Worm (Caenorhabditis elegans) whole organism, L1 larva: Measurements from ENCODE around the gene lex-1.

Experiments
- C04F5.9 ChIP-seq: sonication (generic microtip); optimal IDR thresholded peaks from 2 replicates; lab custom pipeline; 2016; ENCODE audit warnings: missing genetic modification characterization, missing compliant biosample characterization
- C16A3.4 ChIP-seq: fragments of 150-350 bp; optimal IDR thresholded peaks from 2 replicates; lab custom pipeline; 2014; ENCODE audit warnings: missing biosample characterization, missing genetic modification characterization
- C34B4.2 ChIP-seq: sonication (generic microtip); optimal IDR thresholded peaks from 2 replicates; lab custom pipeline; 2017; ENCODE audit warnings: mild to moderate bottlenecking, missing genetic modification characterization, missing compliant biosample characterization
- F16B12.6 ChIP-seq: fragments of 150-350 bp; optimal IDR thresholded peaks from 2 replicates; lab custom pipeline; 2014; ENCODE audit warnings: missing biosample characterization, missing genetic modification characterization
- blmp-1 ChIP-seq: fragments of 150-350 bp; optimal IDR thresholded peaks from 2 replicates; lab custom pipeline; 2014; ENCODE audit warnings: missing biosample characterization, missing genetic modification characterization
- ceh-63 ChIP-seq: fragments of 200-800 bp; sonication (Bioruptor generic); optimal IDR thresholded peaks from 2 replicates; lab custom pipeline; 2018; ENCODE audit warnings: mild to moderate bottlenecking, missing genetic modification characterization, missing compliant biosample characterization
- ceh-82 ChIP-seq, 3 experiments: fragments of 150-350 bp in 1 of 3; sonication (generic microtip) in 2 of 3; optimal IDR thresholded peaks; 2 replicates each; lab custom pipeline; 2014 to 2017; ENCODE audit warnings: missing biosample characterization in 3 of 3, missing genetic modification characterization in 3 of 3
- ceh-88 ChIP-seq: fragments of 200-800 bp; sonication (Bioruptor generic); IDR thresholded peaks from 2 replicates; pipeline ENCODE4 v1.3.6; 2022; ENCODE audit warnings: missing genetic modification characterization, missing compliant biosample characterization
- ces-1 ChIP-seq: fragments of 150-350 bp; optimal IDR thresholded peaks from 2 replicates; lab custom pipeline; 2014; ENCODE audit warnings: missing biosample characterization, missing genetic modification reagents, missing genetic modification characterization
- dpl-1 ChIP-seq, 3 experiments: fragments of 150-350 bp in 2 of 3; sonication (generic microtip) in 1 of 3; optimal IDR thresholded peaks; 2 replicates each; lab custom pipeline; 2014 to 2017; ENCODE audit warnings: missing biosample characterization in 3 of 3, missing genetic modification characterization in 3 of 3, missing genetic modification reagents in 3 of 3
- dsc-1 ChIP-seq: sonication (generic microtip); optimal IDR thresholded peaks from 2 replicates; lab custom pipeline; 2016; ENCODE audit warnings: mild to moderate bottlenecking, missing genetic modification characterization, missing compliant biosample characterization
- efl-1 ChIP-seq, 4 experiments: fragments of 150-350 bp; optimal IDR thresholded peaks in 3 of 4; peaks in 1 of 4; 1 replicate in 1 of 4; 2 replicates in 3 of 4; lab custom pipeline; 2014; ENCODE audit warnings: missing biosample characterization in 2 of 4, missing genetic modification characterization in 2 of 4, missing genetic modification reagents in 2 of 4
- egl-27 ChIP-seq, 2 experiments: fragments of 150-350 bp in 1 of 2; sonication (generic microtip); optimal IDR thresholded peaks; 3 replicates each; lab custom pipeline; 2017 to 2018; ENCODE audit warnings: missing biosample characterization in 2 of 2, missing genetic modification characterization in 2 of 2, missing genetic modification reagents in 2 of 2
- elt-2 ChIP-seq: sonication (generic microtip); optimal IDR thresholded peaks from 2 replicates; lab custom pipeline; 2016; ENCODE audit warnings: missing genetic modification characterization, mild to moderate bottlenecking, inconsistent platforms, missing compliant biosample characterization, missing genetic modification reagents
- elt-3 ChIP-seq, 6 experiments: fragments of 150-350 bp in 1 of 6; sonication (generic microtip); optimal IDR thresholded peaks; 2 replicates each; lab custom pipeline; 2017 to 2018; ENCODE audit warnings: missing biosample characterization in 6 of 6, missing genetic modification characterization in 6 of 6, inconsistent platforms in 1 of 6
- fkh-4 ChIP-seq: sonication (generic microtip); optimal IDR thresholded peaks from 2 replicates; lab custom pipeline; 2016; ENCODE audit warnings: missing compliant biosample characterization, missing genetic modification characterization, borderline replicate concordance
- fkh-8 ChIP-seq: sonication (generic microtip); optimal IDR thresholded peaks from 2 replicates; lab custom pipeline; 2016; ENCODE audit warnings: mild to moderate bottlenecking, missing genetic modification characterization, missing compliant biosample characterization
- grh-1 ChIP-seq: fragments of 200-800 bp; sonication (Bioruptor generic); IDR thresholded peaks from 2 replicates; pipeline ENCODE4 v1.3.6; 2022; ENCODE audit warnings: missing genetic modification reagents, missing genetic modification characterization, missing compliant biosample characterization
- hlh-17 ChIP-seq: fragments of 200-800 bp; sonication (Bioruptor generic); optimal IDR thresholded peaks from 2 replicates; lab custom pipeline; 2018; ENCODE audit warnings: missing genetic modification characterization, mild to moderate bottlenecking, missing compliant biosample characterization, moderate library complexity, borderline replicate concordance
- hlh-4 ChIP-seq: sonication (generic microtip); optimal IDR thresholded peaks from 2 replicates; lab custom pipeline; 2016; ENCODE audit warnings: mild to moderate bottlenecking, missing genetic modification characterization, missing compliant biosample characterization
- lin-13 ChIP-seq: fragments of 150-350 bp; optimal IDR thresholded peaks from 2 replicates; lab custom pipeline; 2014; ENCODE audit warnings: missing biosample characterization, missing genetic modification reagents, missing genetic modification characterization
- lin-15B ChIP-seq: fragments of 150-350 bp; sonication (generic microtip); optimal IDR thresholded peaks from 3 replicates; lab custom pipeline; 2014; ENCODE audit warnings: missing biosample characterization, missing genetic modification characterization
- lin-35 ChIP-seq, 2 experiments: fragments of 150-350 bp; optimal IDR thresholded peaks; 2 replicates each; lab custom pipeline; 2014; ENCODE audit warnings: missing biosample characterization in 2 of 2, missing genetic modification characterization in 2 of 2, missing genetic modification reagents in 2 of 2
- lin-39 ChIP-seq: fragments of 150-350 bp; optimal IDR thresholded peaks from 2 replicates; lab custom pipeline; 2014; ENCODE audit warnings: missing biosample characterization, missing genetic modification reagents, missing genetic modification characterization
- lsy-2 ChIP-seq, 2 experiments: fragments of 150-350 bp; optimal IDR thresholded peaks; 2 replicates each; lab custom pipeline; 2014; ENCODE audit warnings: missing biosample characterization in 2 of 2, missing genetic modification characterization in 2 of 2
- mab-9 ChIP-seq: fragments of 200-800 bp; sonication (Bioruptor generic); IDR thresholded peaks from 2 replicates; pipeline ENCODE4 v1.3.6; 2022; ENCODE audit warnings: missing genetic modification reagents, missing genetic modification characterization, missing compliant biosample characterization
- mep-1 ChIP-seq: fragments of 150-350 bp; optimal IDR thresholded peaks from 2 replicates; lab custom pipeline; 2014; ENCODE audit warnings: missing biosample characterization, missing genetic modification characterization
- nhr-12 ChIP-seq: sonication (generic microtip); optimal IDR thresholded peaks from 2 replicates; lab custom pipeline; 2017; ENCODE audit warnings: missing biosample characterization, missing genetic modification characterization
- nhr-20 ChIP-seq: sonication (generic microtip); optimal IDR thresholded peaks from 2 replicates; lab custom pipeline; 2016; ENCODE audit warnings: mild to moderate bottlenecking, missing genetic modification characterization, missing compliant biosample characterization
- nhr-237 ChIP-seq: fragments of 150-350 bp; optimal IDR thresholded peaks from 2 replicates; lab custom pipeline; 2014; ENCODE audit warnings: missing biosample characterization, missing genetic modification characterization
- nhr-47 ChIP-seq: sonication (generic microtip); optimal IDR thresholded peaks from 2 replicates; lab custom pipeline; 2016; ENCODE audit warnings: mild to moderate bottlenecking, missing genetic modification characterization, moderate library complexity, missing compliant biosample characterization
- nhr-71 ChIP-seq: sonication (generic microtip); optimal IDR thresholded peaks from 2 replicates; lab custom pipeline; 2016; ENCODE audit warnings: mild to moderate bottlenecking, missing genetic modification characterization, moderate library complexity, missing compliant biosample characterization
- nhr-76 ChIP-seq: sonication (generic microtip); optimal IDR thresholded peaks from 2 replicates; lab custom pipeline; 2017; ENCODE audit warnings: missing biosample characterization, missing genetic modification characterization
- nhr-77 ChIP-seq: fragments of 150-350 bp; optimal IDR thresholded peaks from 2 replicates; lab custom pipeline; 2014; ENCODE audit warnings: missing biosample characterization, missing genetic modification characterization
- nhr-85 ChIP-seq: sonication (generic microtip); peaks from one replicate; lab custom pipeline; 2016; ENCODE audit warnings: missing genetic modification characterization, inconsistent platforms, missing compliant biosample characterization
- nhr-90 ChIP-seq: sonication (generic microtip); optimal IDR thresholded peaks from 2 replicates; lab custom pipeline; 2016; ENCODE audit warnings: mild to moderate bottlenecking, missing genetic modification characterization, missing compliant biosample characterization; ENCODE audit not compliant: poor library complexity
- pqm-1 ChIP-seq: sonication (generic microtip); optimal IDR thresholded peaks from 3 replicates; lab custom pipeline; 2017; ENCODE audit warnings: missing biosample characterization, missing genetic modification characterization
- skn-1 ChIP-seq: fragments of 150-350 bp; optimal IDR thresholded peaks from 2 replicates; lab custom pipeline; 2014; ENCODE audit warnings: missing biosample characterization, missing genetic modification characterization
- snu-23 ChIP-seq: sonication (generic microtip); optimal IDR thresholded peaks from 2 replicates; lab custom pipeline; 2016; ENCODE audit warnings: missing genetic modification characterization, missing compliant biosample characterization
- sox-4 ChIP-seq: sonication (generic microtip); optimal IDR thresholded peaks from 2 replicates; lab custom pipeline; 2016; ENCODE audit warnings: missing genetic modification characterization, missing compliant biosample characterization
- sptf-1 ChIP-seq: fragments of 150-350 bp; optimal IDR thresholded peaks from 2 replicates; lab custom pipeline; 2014; ENCODE audit warnings: missing biosample characterization, missing genetic modification characterization
- sup-37 ChIP-seq: fragments of 200-800 bp; sonication (Bioruptor generic); optimal IDR thresholded peaks from 2 replicates; lab custom pipeline; 2018; ENCODE audit warnings: mild to moderate bottlenecking, missing genetic modification characterization, missing compliant biosample characterization
- swsn-7 ChIP-seq: sonication (generic microtip); optimal IDR thresholded peaks from 2 replicates; lab custom pipeline; 2016; ENCODE audit warnings: missing genetic modification characterization, missing compliant biosample characterization
- unc-30 ChIP-seq: sonication (generic microtip); optimal IDR thresholded peaks from 2 replicates; lab custom pipeline; 2017; ENCODE audit warnings: missing biosample characterization, missing genetic modification characterization
- unc-98 ChIP-seq: fragments of 200-800 bp; sonication (Bioruptor generic); IDR thresholded peaks from 2 replicates; pipeline ENCODE4 v1.3.6; 2022; ENCODE audit warnings: missing genetic modification characterization, missing compliant biosample characterization
- xbp-1 ChIP-seq: sonication (generic microtip); optimal IDR thresholded peaks from 2 replicates; lab custom pipeline; 2016; ENCODE audit warnings: missing genetic modification characterization, missing compliant biosample characterization
- zag-1 ChIP-seq: fragments of 150-350 bp; optimal IDR thresholded peaks from 2 replicates; lab custom pipeline; 2014; ENCODE audit warnings: missing biosample characterization, missing genetic modification characterization
- ztf-11 ChIP-seq, 2 experiments: sonication (generic microtip); optimal IDR thresholded peaks; 2 replicates each; lab custom pipeline; 2016 to 2017; ENCODE audit warnings: missing genetic modification characterization in 2 of 2, missing biosample characterization in 1 of 2, missing compliant biosample characterization in 1 of 2
- ztf-4 ChIP-seq: fragments of 150-350 bp; optimal IDR thresholded peaks from 2 replicates; lab custom pipeline; 2014; ENCODE audit warnings: missing biosample characterization, missing genetic modification characterization

The lex-1 gene

DNA sequence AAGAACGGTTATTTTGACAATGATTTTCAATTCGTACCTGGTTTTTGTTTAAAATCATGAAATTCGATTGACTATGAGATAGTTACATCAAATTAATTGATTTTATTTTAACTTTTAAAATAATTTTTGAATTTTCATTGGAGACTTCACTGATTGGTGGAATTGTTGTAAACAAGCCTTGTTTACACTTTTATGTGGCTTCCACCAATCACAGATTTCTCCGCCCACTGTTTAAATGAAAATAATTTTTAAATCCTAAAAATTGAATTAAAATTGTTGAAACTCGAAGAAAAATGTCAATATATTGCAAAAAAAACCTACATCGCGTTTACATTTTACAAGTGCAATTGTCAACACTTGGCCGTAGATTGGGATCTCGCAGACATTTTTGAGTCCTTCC lies 41.3 kb downstream of the lex-1 start:
- TF ChIP-seq fkh-4 (tag; lab: Kevin White, UChicago) (no peak), sptf-1 (tag; lab: Kevin White, UChicago) (no peak), efl-1 (optimal IDR thresholded peaks at IDR 0.05; lab: Kevin White, UChicago) (no peak), efl-1 (GFP tag; optimal IDR thresholded peaks at IDR 0.05 in 1 of 2; lab: Kevin White, UChicago) (peak in 1 of 2 experiments; percentile 38), lin-39 (no peak)

DNA sequence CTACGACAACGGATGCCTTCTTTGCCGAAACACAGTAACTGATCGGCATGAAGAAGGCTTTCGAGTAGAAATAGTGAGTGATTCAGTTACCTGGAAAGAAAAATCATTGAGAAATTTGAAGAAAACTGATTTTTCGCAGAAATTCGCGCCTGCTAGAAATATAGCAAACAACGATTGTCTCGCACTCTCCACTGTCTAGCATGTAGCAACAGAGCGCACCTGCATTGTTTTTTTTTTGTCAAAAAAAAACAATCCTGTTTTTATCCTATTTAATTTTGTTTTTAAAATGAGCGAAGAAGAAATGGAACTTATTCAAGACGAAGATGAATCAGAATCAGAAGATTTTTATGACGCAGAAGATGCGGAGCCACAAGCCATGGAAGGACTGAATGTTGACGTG lies 41.8 kb downstream of the lex-1 start, which contains the start of the genes ddb-1 and M18.6:
Gene ddb-1 (minus strand): TSS at position 90 of the 400 bp plus-strand sequence.
Gene M18.6 (plus strand): TSS at position 235 of the 400 bp plus-strand sequence.
- TF ChIP-seq dpl-1 (GFP tag; optimal IDR thresholded peaks at IDR 0.05; lab: Kevin White, UChicago), result peak in 2 of 3 experiments; percentile 33 to 57
- TF ChIP-seq C04F5.9, result no peak
- no peak for TF ChIP-seq sup-37 (GFP tag; lab: Kevin White, UChicago)
- no peak for TF ChIP-seq ztf-4 (tag; lab: Kevin White, UChicago)
- no peak for TF ChIP-seq elt-3 (tag; optimal IDR thresholded peaks at IDR 0.05; lab: Kevin White, UChicago)
- no peak for TF ChIP-seq dsc-1 (tag; lab: Kevin White, UChicago)
- TF ChIP-seq ztf-11 (tag; optimal IDR thresholded peaks at IDR 0.05; lab: Kevin White, UChicago), result no peak
- TF ChIP-seq skn-1, result peak; percentile 16
- no peak for TF ChIP-seq unc-30 (tag; lab: Kevin White, UChicago)
- no peak for TF ChIP-seq nhr-85
- TF ChIP-seq snu-23 (GFP tag; lab: Kevin White, UChicago), result peak; percentile 20
- TF ChIP-seq ceh-88 (GFP tag; lab: Robert Waterston, UW), result no peak
- peak; percentile 24 for TF ChIP-seq nhr-71 (tag; lab: Kevin White, UChicago)
- peak; percentile 2 for TF ChIP-seq lin-13 (GFP tag; lab: Kevin White, UChicago)
- TF ChIP-seq egl-27 (tag; optimal IDR thresholded peaks at IDR 0.05; lab: Kevin White, UChicago), result no peak
- no peak for TF ChIP-seq C34B4.2 (tag; lab: Kevin White, UChicago)
- no peak for TF ChIP-seq nhr-12
- TF ChIP-seq mep-1 (tag; lab: Kevin White, UChicago), result peak; percentile 65
- TF ChIP-seq F16B12.6 (tag; lab: Kevin White, UChicago), result peak; percentile 2
- TF ChIP-seq nhr-77, result no peak
- TF ChIP-seq hlh-4 (tag; lab: Kevin White, UChicago), result no peak
- TF ChIP-seq fkh-4 (tag; lab: Kevin White, UChicago), result no peak
- no peak for TF ChIP-seq swsn-7
- no peak for TF ChIP-seq sox-4
- peak; percentile 16 for TF ChIP-seq lin-15B (tag; lab: Kevin White, UChicago)
- no peak for TF ChIP-seq lin-39
- no peak for TF ChIP-seq ceh-63
- TF ChIP-seq ces-1 (GFP tag; lab: Kevin White, UChicago), result no peak
- TF ChIP-seq xbp-1 (tag; lab: Kevin White, UChicago), result no peak
- TF ChIP-seq zag-1 (tag; lab: Kevin White, UChicago), result no peak
- no peak for TF ChIP-seq nhr-20 (tag; lab: Kevin White, UChicago)
- TF ChIP-seq lin-35 (GFP tag; optimal IDR thresholded peaks at IDR 0.05; lab: Kevin White, UChicago), result peak; percentile 47 to 69
- no peak for TF ChIP-seq fkh-8 (tag; lab: Kevin White, UChicago)
- no peak for TF ChIP-seq mab-9 (GFP tag; lab: Robert Waterston, UW)
- no peak for TF ChIP-seq hlh-17 (GFP tag; lab: Kevin White, UChicago)
- no peak for TF ChIP-seq nhr-47 (tag; lab: Kevin White, UChicago)
- peak in 2 of 3 experiments; percentile 28 to 38 for TF ChIP-seq ceh-82 (tag; optimal IDR thresholded peaks at IDR 0.05; lab: Kevin White, UChicago)
- TF ChIP-seq grh-1, result no peak
- no peak for TF ChIP-seq nhr-90 (tag; lab: Kevin White, UChicago)
- peak; percentile 51 for TF ChIP-seq C16A3.4 (tag; lab: Kevin White, UChicago)
- TF ChIP-seq blmp-1 (tag; lab: Kevin White, UChicago), result peak; percentile 53
- TF ChIP-seq nhr-76 (tag; lab: Kevin White, UChicago), result no peak
- TF ChIP-seq nhr-237 (tag; lab: Kevin White, UChicago), result no peak
- no peak for TF ChIP-seq elt-2
- peak in 1 of 2 experiments; percentile 69 for TF ChIP-seq lsy-2 (tag; optimal IDR thresholded peaks at IDR 0.05; lab: Kevin White, UChicago)
- TF ChIP-seq efl-1 (optimal IDR thresholded peaks at IDR 0.05; lab: Kevin White, UChicago), result peak; percentile 36 to 54
- TF ChIP-seq efl-1 (GFP tag; optimal IDR thresholded peaks at IDR 0.05 in 1 of 2; lab: Kevin White, UChicago), result peak; percentile 56 to 92
- no peak for TF ChIP-seq pqm-1 (tag; lab: Kevin White, UChicago)
- TF ChIP-seq unc-98 (GFP tag; lab: Robert Waterston, UW), result no peak
